Worm (Caenorhabditis elegans): ENCODE results near the gene flp-16.

ce11 chrII:13282566-13282965, 47.5 kb downstream of the flp-16 start:
- TF ChIP-seq ZK546.5 (tag; optimal IDR thresholded peaks at IDR 0.05) (no peak), nhr-237 (tag; optimal IDR thresholded peaks at IDR 0.05) (no peak), mdl-1 (tag; optimal IDR thresholded peaks at IDR 0.05) (no peak), nhr-28 (tag; optimal IDR thresholded peaks at IDR 0.05) (no peak), snpc-4 (tag; optimal IDR thresholded peaks at IDR 0.05) (no peak), ama-1 (optimal IDR thresholded peaks at IDR 0.05) (no peak), ztf-11 (tag; optimal IDR thresholded peaks at IDR 0.05) (no peak), egl-27 (tag; optimal IDR thresholded peaks at IDR 0.05) (no peak), nhr-11 (tag; optimal IDR thresholded peaks at IDR 0.05) (no peak), tbx-2 (tag; optimal IDR thresholded peaks at IDR 0.05) (no peak), nhr-12 (tag; optimal IDR thresholded peaks at IDR 0.05) (no peak), unc-39 (tag; optimal IDR thresholded peaks at IDR 0.05) (no peak), ceh-9 (tag; optimal IDR thresholded peaks at IDR 0.05) (no peak), zag-1 (tag; optimal IDR thresholded peaks at IDR 0.05) (no peak)

Data from whole organism, L3 larva.